Fruit fly (Drosophila melanogaster) whole organism, prepupa: ENCODE data around the gene CG32264.

ENCODE experiments used
- CG11902 ChIP-seq: fragments of 200-800 bp; sonication (Bioruptor generic); optimal IDR thresholded peaks from 3 replicates; lab custom pipeline; 2016; ENCODE audit warnings: missing biosample characterization, missing genetic modification characterization
- CG8119 ChIP-seq: fragments of 200-800 bp; sonication (Bioruptor generic); IDR thresholded peaks from 3 replicates; pipeline ENCODE4 v1.3.6; 2022; ENCODE audit warnings: missing biosample characterization, missing genetic modification characterization
- Ets21C ChIP-seq: fragments of 200-800 bp; sonication (Bioruptor generic); optimal IDR thresholded peaks from 3 replicates; lab custom pipeline; 2016; ENCODE audit warnings: missing biosample characterization, missing genetic modification characterization
- fd85E ChIP-seq: fragments of 200-800 bp; sonication (Bioruptor generic); optimal IDR thresholded peaks from 3 replicates; lab custom pipeline; 2016; ENCODE audit warnings: missing biosample characterization, missing genetic modification characterization
- net ChIP-seq: fragments of 200-800 bp; sonication (Bioruptor generic); optimal IDR thresholded peaks from 3 replicates; lab custom pipeline; 2016; ENCODE audit warnings: missing biosample characterization, missing genetic modification characterization

dm6 chr3L:3826541-3826940, 20.3 kb upstream of the CG32264 start:
- TF ChIP-seq CG8119 (GFP tag; lab: Robert Waterston, UW) (peak; percentile 89), CG11902 (GFP tag; lab: Kevin White, UChicago) (no peak), net (GFP tag; lab: Kevin White, UChicago) (no peak), Ets21C (no peak), fd85E (GFP tag; lab: Kevin White, UChicago) (no peak)
